Worm (Caenorhabditis elegans) whole organism, L4/young adult: ENCODE data around the gene skpo-2.

ENCODE experiments used
- dao-5 ChIP-seq: sonication (generic microtip); optimal IDR thresholded peaks from 2 replicates; lab custom pipeline; 2016; ENCODE audit warnings: missing genotype, missing genetic modification characterization, moderate library complexity, missing compliant biosample characterization
- him-1 ChIP-seq: sonication (generic microtip); optimal IDR thresholded peaks from 2 replicates; lab custom pipeline; 2016; ENCODE audit warnings: missing genotype, missing genetic modification reagents, missing genetic modification characterization, missing compliant biosample characterization

DNA sequence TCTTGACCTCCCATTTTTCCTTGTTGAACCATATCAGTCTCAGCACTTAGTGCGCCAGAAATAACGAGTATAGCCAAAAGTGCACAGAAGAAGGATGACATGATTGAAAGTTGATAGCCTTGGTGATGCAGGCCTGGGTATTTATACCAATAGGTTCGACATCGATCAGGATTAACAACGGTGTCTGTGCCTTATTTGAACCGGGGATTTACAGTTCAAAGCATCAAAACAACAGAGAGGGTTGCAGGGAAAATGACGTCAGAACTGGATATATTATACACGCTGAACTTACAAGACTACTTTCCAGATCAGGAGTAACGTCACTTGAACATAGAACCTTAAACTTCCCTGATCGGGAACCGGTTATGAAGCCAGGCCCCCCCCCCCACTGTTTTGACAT is 36.0 kb upstream of the skpo-2 start, which contains the start of gene Y49F6B.12:
- TF ChIP-seq him-1 (tag; lab: Kevin White, UChicago) (no peak), dao-5 (no peak)
